Worm (Caenorhabditis elegans) whole organism, late embryonic: ENCODE measurements around the gene lron-13.

Experiments used
- C38D4.7 ChIP-seq: fragments of 200-800 bp; sonication (Bioruptor generic); optimal IDR thresholded peaks from 2 replicates; lab custom pipeline; 2018; ENCODE audit warnings: mild to moderate bottlenecking, missing genetic modification characterization, moderate library complexity, missing compliant biosample characterization
- F13H6.1 ChIP-seq: sonication (generic microtip); optimal IDR thresholded peaks from 2 replicates; lab custom pipeline; 2016; ENCODE audit warnings: missing genetic modification characterization, missing compliant biosample characterization
- K02D7.2 ChIP-seq: sonication (generic microtip); optimal IDR thresholded peaks from 2 replicates; lab custom pipeline; 2017; ENCODE audit warnings: mild to moderate bottlenecking, missing genetic modification characterization, missing compliant biosample characterization
- ama-1 ChIP-seq: fragments of 150-350 bp; optimal IDR thresholded peaks from 2 replicates; lab custom pipeline; 2014
- ceh-19 ChIP-seq: fragments of 200-800 bp; sonication (Bioruptor generic); optimal IDR thresholded peaks from 2 replicates; lab custom pipeline; 2018; ENCODE audit warnings: mild to moderate bottlenecking, missing genetic modification characterization, missing compliant biosample characterization
- ceh-2 ChIP-seq: sonication (generic microtip); optimal IDR thresholded peaks from 2 replicates; lab custom pipeline; 2016; ENCODE audit warnings: missing genotype, missing genetic modification characterization, missing compliant biosample characterization
- ceh-22 ChIP-seq: sonication (generic microtip); optimal IDR thresholded peaks from 2 replicates; lab custom pipeline; 2017; ENCODE audit warnings: missing biosample characterization, missing genetic modification characterization
- ceh-24 ChIP-seq: sonication (generic microtip); optimal IDR thresholded peaks from 2 replicates; lab custom pipeline; 2016; ENCODE audit warnings: mild to moderate bottlenecking, missing genetic modification characterization, missing compliant biosample characterization
- ceh-30 ChIP-seq: fragments of 150-350 bp; optimal IDR thresholded peaks from 2 replicates; lab custom pipeline; 2014; ENCODE audit warnings: missing biosample characterization, missing genetic modification characterization
- ceh-31 ChIP-seq: sonication (generic microtip); optimal IDR thresholded peaks from 2 replicates; lab custom pipeline; 2016; ENCODE audit warnings: missing genetic modification characterization, missing compliant biosample characterization
- ceh-34 ChIP-seq: sonication (generic microtip); optimal IDR thresholded peaks from 2 replicates; lab custom pipeline; 2016; ENCODE audit warnings: mild to moderate bottlenecking, missing genetic modification characterization, missing compliant biosample characterization
- ceh-45 ChIP-seq: fragments of 200-800 bp; sonication (Bioruptor generic); IDR thresholded peaks from 2 replicates; pipeline ENCODE4 v1.3.6; 2022; ENCODE audit warnings: missing genetic modification reagents, missing genetic modification characterization, missing compliant biosample characterization
- ceh-6 ChIP-seq: fragments of 200-800 bp; sonication (Bioruptor generic); optimal IDR thresholded peaks from 2 replicates; lab custom pipeline; 2018; ENCODE audit warnings: mild to moderate bottlenecking, missing genetic modification characterization, missing compliant biosample characterization
- che-1 ChIP-seq: sonication (generic microtip); optimal IDR thresholded peaks from 2 replicates; lab custom pipeline; 2016; ENCODE audit warnings: mild to moderate bottlenecking, missing genetic modification characterization, missing compliant biosample characterization
- dmd-4 ChIP-seq: sonication (generic microtip); optimal IDR thresholded peaks from 2 replicates; lab custom pipeline; 2016; ENCODE audit warnings: borderline replicate concordance, missing genetic modification characterization, missing compliant biosample characterization
- dve-1 ChIP-seq: sonication (generic microtip); optimal IDR thresholded peaks from 2 replicates; lab custom pipeline; 2017; ENCODE audit warnings: antibody characterized with exemption, mild to moderate bottlenecking, missing genetic modification characterization, missing compliant biosample characterization
- elt-2 ChIP-seq: sonication (generic microtip); optimal IDR thresholded peaks from 2 replicates; lab custom pipeline; 2016; ENCODE audit warnings: missing genetic modification reagents, missing genetic modification characterization, missing compliant biosample characterization
- ets-4 ChIP-seq: sonication (generic microtip); optimal IDR thresholded peaks from 2 replicates; lab custom pipeline; 2016; ENCODE audit warnings: missing genetic modification characterization, missing compliant biosample characterization
- fkh-10 ChIP-seq: fragments of 150-350 bp; optimal IDR thresholded peaks from 2 replicates; lab custom pipeline; 2014; ENCODE audit warnings: missing biosample characterization, missing genetic modification reagents, missing genetic modification characterization
- fkh-6 ChIP-seq: sonication (generic microtip); optimal IDR thresholded peaks from 2 replicates; lab custom pipeline; 2016; ENCODE audit warnings: missing genetic modification characterization, missing compliant biosample characterization
- gmeb-2 ChIP-seq: sonication (generic microtip); optimal IDR thresholded peaks from 2 replicates; lab custom pipeline; 2016; ENCODE audit warnings: missing genetic modification characterization, inconsistent platforms, missing compliant biosample characterization
- hlh-30 ChIP-seq: sonication (generic microtip); optimal IDR thresholded peaks from 2 replicates; lab custom pipeline; 2017; ENCODE audit warnings: antibody characterized with exemption, missing genetic modification characterization, missing compliant biosample characterization; ENCODE audit not compliant: insufficient read depth
- hlh-6 ChIP-seq: sonication (generic microtip); optimal IDR thresholded peaks from 2 replicates; lab custom pipeline; 2016; ENCODE audit warnings: missing genotype, missing genetic modification characterization, missing compliant biosample characterization
- hlh-8 ChIP-seq: sonication (generic microtip); optimal IDR thresholded peaks from 2 replicates; lab custom pipeline; 2016; ENCODE audit warnings: missing genotype, missing genetic modification characterization, missing compliant biosample characterization
- lim-6 ChIP-seq: sonication (generic microtip); optimal IDR thresholded peaks from 2 replicates; lab custom pipeline; 2016; ENCODE audit warnings: missing genetic modification characterization, missing compliant biosample characterization
- lin-11 ChIP-seq: fragments of 200-800 bp; sonication (Bioruptor generic); optimal IDR thresholded peaks from 2 replicates; lab custom pipeline; 2018; ENCODE audit warnings: mild to moderate bottlenecking, missing genetic modification characterization, missing compliant biosample characterization
- mec-3 ChIP-seq: sonication (generic microtip); optimal IDR thresholded peaks from 2 replicates; lab custom pipeline; 2016; ENCODE audit warnings: borderline replicate concordance, missing genetic modification characterization, missing compliant biosample characterization
- nhr-232 ChIP-seq: sonication (generic microtip); optimal IDR thresholded peaks from 2 replicates; lab custom pipeline; 2016; ENCODE audit warnings: missing genetic modification characterization, missing compliant biosample characterization
- odd-2 ChIP-seq: sonication (generic microtip); optimal IDR thresholded peaks from 2 replicates; lab custom pipeline; 2017; ENCODE audit warnings: antibody characterized with exemption, mild to moderate bottlenecking, missing genetic modification characterization, missing compliant biosample characterization
- pat-9 ChIP-seq: fragments of 200-800 bp; sonication (Bioruptor generic); optimal IDR thresholded peaks from 2 replicates; lab custom pipeline; 2018; ENCODE audit warnings: mild to moderate bottlenecking, missing genetic modification characterization, moderate library complexity, missing compliant biosample characterization
- pqm-1 ChIP-seq: sonication (generic microtip); optimal IDR thresholded peaks from 2 replicates; lab custom pipeline; 2016; ENCODE audit warnings: missing genetic modification characterization, missing compliant biosample characterization
- rnt-1 ChIP-seq: sonication (generic microtip); optimal IDR thresholded peaks from 2 replicates; lab custom pipeline; 2016; ENCODE audit warnings: missing genetic modification characterization, missing compliant biosample characterization
- sdc-2 ChIP-seq: sonication (generic microtip); optimal IDR thresholded peaks from 2 replicates; lab custom pipeline; 2016; ENCODE audit warnings: missing genotype, missing genetic modification characterization, missing compliant biosample characterization
- sox-2 ChIP-seq: fragments of 200-800 bp; sonication (Bioruptor generic); IDR thresholded peaks from 2 replicates; pipeline ENCODE4 v1.3.6; 2022; ENCODE audit warnings: missing genetic modification reagents, missing genetic modification characterization, missing compliant biosample characterization
- sox-4 ChIP-seq: sonication (generic microtip); optimal IDR thresholded peaks from 2 replicates; lab custom pipeline; 2017; ENCODE audit warnings: mild to moderate bottlenecking, missing genetic modification characterization, inconsistent platforms, missing compliant biosample characterization
- syd-9 ChIP-seq: sonication (generic microtip); optimal IDR thresholded peaks from 2 replicates; lab custom pipeline; 2016; ENCODE audit warnings: mild to moderate bottlenecking, missing genetic modification characterization, moderate library complexity, missing compliant biosample characterization
- tbx-2 ChIP-seq: sonication (generic microtip); optimal IDR thresholded peaks from 2 replicates; lab custom pipeline; 2016; ENCODE audit warnings: missing genetic modification characterization, missing compliant biosample characterization
- tbx-7 ChIP-seq: sonication (generic microtip); optimal IDR thresholded peaks from 2 replicates; lab custom pipeline; 2016; ENCODE audit warnings: missing genotype, missing genetic modification characterization, missing compliant biosample characterization
- ttx-3 ChIP-seq: sonication (generic microtip); optimal IDR thresholded peaks from 2 replicates; lab custom pipeline; 2016; ENCODE audit warnings: missing genetic modification reagents, missing genetic modification characterization, missing compliant biosample characterization
- unc-3 ChIP-seq, 2 experiments: fragments of 200-800 bp in 1 of 2; sonication (Bioruptor generic) in 1 of 2; sonication (generic microtip) in 1 of 2; conservative IDR thresholded peaks in 1 of 2; optimal IDR thresholded peaks in 1 of 2; 2 replicates each; pipeline versions ENCODE4 v1.3.6 to Lab custom; 2016 to 2022; ENCODE audit warnings: missing compliant biosample characterization in 2 of 2, missing genetic modification characterization in 2 of 2, missing genetic modification reagents in 1 of 2
- unc-42 ChIP-seq: sonication (generic microtip); optimal IDR thresholded peaks from 2 replicates; lab custom pipeline; 2016; ENCODE audit warnings: missing genotype, missing genetic modification characterization, missing compliant biosample characterization
- unc-86 ChIP-seq: sonication (generic microtip); optimal IDR thresholded peaks from 2 replicates; lab custom pipeline; 2016; ENCODE audit warnings: missing genetic modification characterization, missing compliant biosample characterization

Gene lron-13

DNA sequence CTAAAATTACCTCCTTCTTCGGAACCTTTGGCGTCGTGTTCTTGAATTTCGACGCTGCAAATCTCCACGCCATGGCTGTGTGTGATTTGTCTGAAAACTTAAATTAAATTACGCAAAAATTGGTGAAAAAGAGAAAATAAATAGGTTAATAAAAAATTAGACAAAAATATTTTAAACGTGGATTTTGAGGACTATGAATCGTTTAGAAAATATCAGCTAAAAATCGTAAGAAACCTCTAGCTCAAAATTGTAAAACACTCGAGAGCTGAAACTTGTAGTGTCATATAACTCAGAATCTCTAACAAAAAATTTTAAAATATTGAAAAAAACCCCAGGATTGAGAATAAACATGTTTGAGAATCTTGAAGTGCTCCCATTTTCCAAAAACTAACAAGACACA, 3.2 kb upstream of the lron-13 start, which contains the start of gene pod-1:
pod-1 (minus strand) TSS at position 101 of the 400 bp plus-strand sequence.
- no peak for TF ChIP-seq pqm-1 (tag; lab: Kevin White, UChicago)
- no peak for TF ChIP-seq odd-2 (tag; lab: Kevin White, UChicago)
- TF ChIP-seq nhr-232 (tag; lab: Kevin White, UChicago), result no peak
- no peak for TF ChIP-seq ceh-6 (GFP tag; lab: Kevin White, UChicago)
- no peak for TF ChIP-seq ets-4 (tag; lab: Kevin White, UChicago)
- TF ChIP-seq fkh-10, result no peak
- TF ChIP-seq ceh-24, result no peak
- no peak for TF ChIP-seq ceh-19 (GFP tag; lab: Kevin White, UChicago)
- TF ChIP-seq dve-1, result no peak
- no peak for TF ChIP-seq lin-11 (tag; lab: Kevin White, UChicago)
- TF ChIP-seq sdc-2, result no peak
- no peak for TF ChIP-seq ama-1 (lab: Kevin White, UChicago)
- TF ChIP-seq K02D7.2 (tag; lab: Kevin White, UChicago), result no peak
- no peak for TF ChIP-seq mec-3 (tag; lab: Kevin White, UChicago)
- no peak for TF ChIP-seq ceh-30 (tag; lab: Kevin White, UChicago)
- TF ChIP-seq dmd-4, result no peak
- TF ChIP-seq sox-2 (GFP tag; lab: Robert Waterston, UW), result no peak
- TF ChIP-seq sox-4, result no peak

ce11 chrIII:13525118-13525839, 2.0 kb upstream of the lron-13 start:
- TF ChIP-seq che-1 (tag; lab: Kevin White, UChicago) (no peak), rnt-1 (no peak), unc-3 (GFP tag; conservative IDR thresholded peaks at IDR 0.05; lab: Robert Waterston, UW) (no peak), unc-3 (tag; optimal IDR thresholded peaks at IDR 0.05; lab: Kevin White, UChicago) (no peak), K02D7.2 (tag; lab: Kevin White, UChicago) (no peak), C38D4.7 (GFP tag; lab: Kevin White, UChicago) (no peak), unc-42 (tag; lab: Kevin White, UChicago) (peak; percentile 90), ttx-3 (tag; lab: Kevin White, UChicago) (no peak), ceh-34 (peak; percentile 24), hlh-8 (tag; lab: Kevin White, UChicago) (no peak), elt-2 (no peak), hlh-6 (tag; lab: Kevin White, UChicago) (no peak), gmeb-2 (tag; lab: Kevin White, UChicago) (no peak), fkh-6 (tag; lab: Kevin White, UChicago) (no peak), hlh-30 (tag; lab: Kevin White, UChicago) (no peak), ets-4 (tag; lab: Kevin White, UChicago) (no peak), sdc-2 (no peak), ceh-31 (no peak), ceh-30 (tag; lab: Kevin White, UChicago) (no peak), ceh-19 (GFP tag; lab: Kevin White, UChicago) (peak; percentile 34), syd-9 (tag; lab: Kevin White, UChicago) (no peak), ceh-22 (tag; lab: Kevin White, UChicago) (no peak), pat-9 (tag; lab: Kevin White, UChicago) (no peak), F13H6.1 (tag; lab: Kevin White, UChicago) (no peak), ceh-45 (GFP tag; lab: Robert Waterston, UW) (0 out of 2 replicates have a peak, but pooled peaks have one; percentile 19), tbx-7 (tag; lab: Kevin White, UChicago) (no peak), tbx-2 (tag; lab: Kevin White, UChicago) (no peak), lim-6 (no peak), lin-11 (tag; lab: Kevin White, UChicago) (no peak), ceh-2 (tag; lab: Kevin White, UChicago) (no peak), sox-4 (peak; percentile 7), unc-86 (tag; lab: Kevin White, UChicago) (no peak)
